Worm (Caenorhabditis elegans): ENCODE data around the gene F57C2.5.
A peak's percentile ranks its signal among the peaks of the same experiment; 100 is the strongest.

F57C2.5 gene

ce11 chrII:14528233-14528802 lies at the start of gene F57C2.5, which contains the start of gene spat-1 (continued):
- TF ChIP-seq unc-62 (GFP tag; optimal IDR thresholded peaks at IDR 0.05) (no peak), F52B5.7 (tag; optimal IDR thresholded peaks at IDR 0.05) (no peak), ztf-28 (GFP tag; IDR thresholded peaks at IDR 0.05) (peak; percentile 45; the same call in 1 of the 2 replicates), tbp1 (GFP tag; optimal IDR thresholded peaks at IDR 0.05) (peak; percentile 44), ceh-40 (GFP tag; IDR thresholded peaks at IDR 0.05) (no peak), F33H1.4 (GFP tag; IDR thresholded peaks at IDR 0.05) (peak; percentile 42; the same call in 1 of the 2 replicates), ceh-27 (GFP tag; optimal IDR thresholded peaks at IDR 0.05) (peak; percentile 59), mxl-1 (tag; optimal IDR thresholded peaks at IDR 0.05) (no peak), lsl-1 (GFP tag; optimal IDR thresholded peaks at IDR 0.05) (peak; percentile 88), lin-26 (GFP tag; IDR thresholded peaks at IDR 0.05) (no peak), lin-54 (GFP tag; optimal IDR thresholded peaks at IDR 0.05) (peak; percentile 22), snpc-4 (GFP tag; optimal IDR thresholded peaks at IDR 0.05) (no peak), snpc-4 (tag; optimal IDR thresholded peaks at IDR 0.05) (peak in 3 of 4 experiments; percentile 27 to 44 (median 40)), ztf-6 (GFP tag; IDR thresholded peaks at IDR 0.05) (no peak), egl-18 (GFP tag; IDR thresholded peaks at IDR 0.05) (no peak), madf-6 (GFP tag; IDR thresholded peaks at IDR 0.05) (peak; percentile 41; the same call in 1 of the 2 replicates), madf-10 (tag; optimal IDR thresholded peaks at IDR 0.05) (peak; percentile 80), rec-8 (tag; optimal IDR thresholded peaks at IDR 0.05) (no peak), dpl-1 (GFP tag; optimal IDR thresholded peaks at IDR 0.05) (peak; percentile 2), sptf-2 (GFP tag; optimal IDR thresholded peaks at IDR 0.05) (no peak), let-607 (tag; optimal IDR thresholded peaks at IDR 0.05) (peak in 1 of 2 experiments; percentile 32), B0261.1 (tag; optimal IDR thresholded peaks at IDR 0.05) (peak; percentile 18), ZK185.1 (tag; optimal IDR thresholded peaks at IDR 0.05; ENCODE audit: poor library complexity, severe bottlenecking) (no peak), ceh-100 (GFP tag; IDR thresholded peaks at IDR 0.05) (peak; percentile 97), lir-1 (GFP tag; conservative IDR thresholded peaks at IDR 0.05) (no peak), athp-1 (tag; optimal IDR thresholded peaks at IDR 0.05) (peak; percentile 36), Y95B8A.8 (GFP tag; IDR thresholded peaks at IDR 0.05) (0 out of 2 replicates have a peak, but pooled peaks have one; percentile 19)

ce11 chrII:14576429-14576828 lies 48.4 kb upstream of the F57C2.5 start, which contains the start of gene C01G12.13:
TSS of gene C01G12.13 (plus strand) at chrII:14576729.
- TF ChIP-seq unc-130 (GFP tag; optimal IDR thresholded peaks at IDR 0.05) (no peak), ceh-100 (GFP tag; IDR thresholded peaks at IDR 0.05) (no peak), ets-4 (GFP tag; optimal IDR thresholded peaks at IDR 0.05) (no peak), cebp-1 (GFP tag; IDR thresholded peaks at IDR 0.05) (no peak), cebp-1 (tag; optimal IDR thresholded peaks at IDR 0.05) (no peak), F33H1.4 (GFP tag; IDR thresholded peaks at IDR 0.05) (no peak), akir-1 (GFP tag; optimal IDR thresholded peaks at IDR 0.05) (no peak), nhr-179 (tag; optimal IDR thresholded peaks at IDR 0.05) (no peak), C06A6.2 (GFP tag; conservative IDR thresholded peaks at IDR 0.05) (no peak), madf-10 (tag; optimal IDR thresholded peaks at IDR 0.05) (no peak), F49E8.2 (tag; optimal IDR thresholded peaks at IDR 0.05; ENCODE audit: insufficient read depth) (no peak), egrh-3 (GFP tag; IDR thresholded peaks at IDR 0.05) (no peak), hmg-1.2 (GFP tag; IDR thresholded peaks at IDR 0.05) (no peak), hlh-12 (tag; optimal IDR thresholded peaks at IDR 0.05) (no peak), gei-17 (GFP tag; optimal IDR thresholded peaks at IDR 0.05) (no peak), mel-28 (tag; optimal IDR thresholded peaks at IDR 0.05; ENCODE audit: borderline replicate concordance) (no peak), C17E4.6 (GFP tag; IDR thresholded peaks at IDR 0.05) (no peak), nhr-27 (tag; optimal IDR thresholded peaks at IDR 0.05) (no peak), ceh-40 (GFP tag; IDR thresholded peaks at IDR 0.05) (no peak), nfya-2 (GFP tag; IDR thresholded peaks at IDR 0.05) (no peak)

Data from whole organism, young adult.